Worm (Caenorhabditis elegans): Measurements from ENCODE around the gene R07E3.1.

The R07E3.1 gene

ce11 chrX:10340986-10341385, at the start of gene R07E3.1:
TSS of gene R07E3.1 (minus strand) at chrX:10341161.
- no peak for TF ChIP-seq nhr-27 (tag; optimal IDR thresholded peaks at IDR 0.05)
- TF ChIP-seq madf-10 (tag; optimal IDR thresholded peaks at IDR 0.05), result no peak
- 0 out of 2 replicates have a peak, but pooled peaks have one; percentile 15 for TF ChIP-seq cebp-1 (GFP tag; IDR thresholded peaks at IDR 0.05)
- no peak for TF ChIP-seq cebp-1 (tag; optimal IDR thresholded peaks at IDR 0.05)
- peak; percentile 57 for TF ChIP-seq nhr-80 (tag; optimal IDR thresholded peaks at IDR 0.05)
- TF ChIP-seq snpc-1.3 (tag; optimal IDR thresholded peaks at IDR 0.05; ENCODE audit: insufficient read depth), result no peak

- TF ChIP-seq dpff-1 (tag; optimal IDR thresholded peaks at IDR 0.05) (no peak), attf-6 (GFP tag; IDR thresholded peaks at IDR 0.05) (no peak), lin-26 (GFP tag; IDR thresholded peaks at IDR 0.05) (no peak), F23B12.7 (tag; optimal IDR thresholded peaks at IDR 0.05; ENCODE audit: insufficient read depth) (no peak), pha-4 (tag; optimal IDR thresholded peaks at IDR 0.05) (no peak), B0261.1 (tag; optimal IDR thresholded peaks at IDR 0.05) (no peak), attf-3 (GFP tag; conservative IDR thresholded peaks at IDR 0.05) (no peak), repo-1 (tag; optimal IDR thresholded peaks at IDR 0.05) (no peak), xnd-1 (tag; optimal IDR thresholded peaks at IDR 0.05) (no peak), snpc-4 (GFP tag; optimal IDR thresholded peaks at IDR 0.05) (no peak), snpc-4 (tag; optimal IDR thresholded peaks at IDR 0.05) (no peak), ztf-22 (GFP tag; optimal IDR thresholded peaks at IDR 0.05) (no peak), mel-28 (tag; optimal IDR thresholded peaks at IDR 0.05; ENCODE audit: borderline replicate concordance) (no peak)
Observed at ce11 chrX:10386408-10386807, 45.4 kb upstream of the R07E3.1 start, which contains the start of gene dyf-6. TSS of gene dyf-6 (minus strand) at chrX:10386508.

ce11 chrX:10386001-10386400, 45.0 kb upstream of the R07E3.1 start:
- TF ChIP-seq hmg-20 (GFP tag; IDR thresholded peaks at IDR 0.05), result no peak
- no peak for TF ChIP-seq lin-40 (tag; optimal IDR thresholded peaks at IDR 0.05)
- TF ChIP-seq sdz-38 (tag; optimal IDR thresholded peaks at IDR 0.05), result no peak
- no peak for TF ChIP-seq Y53G8AR.9 (GFP tag; conservative IDR thresholded peaks at IDR 0.05)
- no peak; the same call in 1 of the 2 replicates for TF ChIP-seq cebp-1 (GFP tag; IDR thresholded peaks at IDR 0.05)
- TF ChIP-seq cebp-1 (tag; optimal IDR thresholded peaks at IDR 0.05), result peak; percentile 86
- TF ChIP-seq B0261.1 (tag; optimal IDR thresholded peaks at IDR 0.05), result no peak

ce11 chrX:10379678-10380077, 38.7 kb upstream of the R07E3.1 start, which contains the start of gene rme-4:
TSS of gene rme-4 (minus strand) at chrX:10379845.
- TF ChIP-seq egl-44 (GFP tag; IDR thresholded peaks at IDR 0.05) (no peak), F10E7.11 (tag; optimal IDR thresholded peaks at IDR 0.05) (no peak), Y53F4B.3 (GFP tag; IDR thresholded peaks at IDR 0.05) (no peak), nhr-179 (tag; optimal IDR thresholded peaks at IDR 0.05) (no peak), efl-1 (GFP tag; optimal IDR thresholded peaks at IDR 0.05) (no peak), nhr-80 (tag; optimal IDR thresholded peaks at IDR 0.05) (peak; percentile 65)

- no peak for TF ChIP-seq tbx-9 (tag; optimal IDR thresholded peaks at IDR 0.05; ENCODE audit: borderline replicate concordance)
- no peak for TF ChIP-seq lsy-27 (tag; optimal IDR thresholded peaks at IDR 0.05; ENCODE audit: borderline replicate concordance, insufficient read depth)
- TF ChIP-seq sea-2 (GFP tag; IDR thresholded peaks at IDR 0.05), result no peak
- 0 out of 2 replicates have a peak, but pooled peaks have one; percentile 45 for TF ChIP-seq let-526 (GFP tag; IDR thresholded peaks at IDR 0.05)
- no peak for TF ChIP-seq lin-26 (GFP tag; IDR thresholded peaks at IDR 0.05)
- TF ChIP-seq egrh-3 (GFP tag; IDR thresholded peaks at IDR 0.05), result no peak
- TF ChIP-seq hrde-1 (tag; optimal IDR thresholded peaks at IDR 0.05; ENCODE audit: borderline replicate concordance), result no peak
- no peak for TF ChIP-seq B0035.1 (tag; optimal IDR thresholded peaks at IDR 0.05)
- no peak for TF ChIP-seq Y56A3A.18 (GFP tag; IDR thresholded peaks at IDR 0.05)
- no peak for TF ChIP-seq lin-35 (GFP tag; optimal IDR thresholded peaks at IDR 0.05)
- TF ChIP-seq F37B4.10 (GFP tag; IDR thresholded peaks at IDR 0.05), result no peak
- TF ChIP-seq Y95B8A.8 (GFP tag; IDR thresholded peaks at IDR 0.05), result no peak
- TF ChIP-seq T26A5.8 (tag; optimal IDR thresholded peaks at IDR 0.05), result no peak
- no peak for TF ChIP-seq ztf-6 (GFP tag; IDR thresholded peaks at IDR 0.05)
- no peak for TF ChIP-seq sptf-2 (GFP tag; optimal IDR thresholded peaks at IDR 0.05)
- peak; percentile 33 for TF ChIP-seq somi-1 (GFP tag; optimal IDR thresholded peaks at IDR 0.05)
Observed at ce11 chrX:10377663-10378062, 36.7 kb upstream of the R07E3.1 start.

All from whole organism, young adult.